Fruit fly (Drosophila melanogaster) whole organism, prepupa: ENCODE data around the gene CG5080.

Source experiments
- Blimp-1 ChIP-seq: fragments of 200-800 bp; sonication (Bioruptor generic); optimal IDR thresholded peaks from 3 replicates; lab custom pipeline; 2017; ENCODE audit warnings: missing biosample characterization, missing genetic modification characterization, mild to moderate bottlenecking, moderate library complexity, missing genetic modification reagents
- CG10631 ChIP-seq: fragments of 200-800 bp; sonication (Bioruptor generic); optimal IDR thresholded peaks from 2 replicates; lab custom pipeline; 2016; ENCODE audit warnings: missing biosample characterization, missing genetic modification characterization
- CG11294 ChIP-seq: fragments of 200-800 bp; sonication (Bioruptor generic); IDR thresholded peaks from 2 replicates; pipeline ENCODE4 v1.3.6; 2022; ENCODE audit warnings: missing biosample characterization, missing genetic modification characterization
- CG11762 ChIP-seq: fragments of 200-800 bp; sonication (Bioruptor generic); optimal IDR thresholded peaks from 3 replicates; lab custom pipeline; 2016; ENCODE audit warnings: missing biosample characterization, missing genetic modification characterization; ENCODE audit not compliant: insufficient read depth
- CG11902 ChIP-seq: fragments of 200-800 bp; sonication (Bioruptor generic); optimal IDR thresholded peaks from 3 replicates; lab custom pipeline; 2016; ENCODE audit warnings: missing biosample characterization, missing genetic modification characterization
- CG1621 ChIP-seq: fragments of 200-800 bp; sonication (Bioruptor generic); optimal IDR thresholded peaks from 3 replicates; lab custom pipeline; 2018; ENCODE audit warnings: missing biosample characterization, mild to moderate bottlenecking, missing genetic modification characterization
- CG16779 ChIP-seq: fragments of 200-800 bp; sonication (Bioruptor generic); optimal IDR thresholded peaks from 3 replicates; lab custom pipeline; 2017; ENCODE audit warnings: missing biosample characterization, mild to moderate bottlenecking, missing genetic modification characterization
- CG3032 ChIP-seq: fragments of 200-800 bp; optimal IDR thresholded peaks from 2 replicates; lab custom pipeline; 2019; ENCODE audit warnings: missing biosample characterization, mild to moderate bottlenecking, missing genetic modification characterization, moderate library complexity
- CG31627 ChIP-seq: fragments of 200-800 bp; sonication (Bioruptor generic); optimal IDR thresholded peaks from 3 replicates; lab custom pipeline; 2016; ENCODE audit warnings: missing biosample characterization, missing genetic modification characterization
- CG32006 ChIP-seq: fragments of 200-800 bp; sonication (Bioruptor generic); optimal IDR thresholded peaks from 3 replicates; lab custom pipeline; 2017; ENCODE audit warnings: missing biosample characterization, mild to moderate bottlenecking, missing genetic modification characterization
- CG34406 ChIP-seq: fragments of 200-800 bp; sonication (Bioruptor generic); optimal IDR thresholded peaks from 3 replicates; lab custom pipeline; 2016; ENCODE audit warnings: missing biosample characterization, missing genetic modification characterization
- CG3919 ChIP-seq: fragments of 200-800 bp; sonication (Bioruptor generic); optimal IDR thresholded peaks from 3 replicates; lab custom pipeline; 2016; ENCODE audit warnings: missing biosample characterization, missing genetic modification characterization
- CG4318 ChIP-seq: fragments of 200-800 bp; sonication (Bioruptor generic); optimal IDR thresholded peaks from 3 replicates; lab custom pipeline; 2017; ENCODE audit warnings: missing biosample characterization, mild to moderate bottlenecking, missing genetic modification characterization
- CG6163 ChIP-seq: fragments of 200-800 bp; sonication (Bioruptor generic); IDR thresholded peaks from 3 replicates; pipeline ENCODE4 v1.3.6; 2022; ENCODE audit warnings: missing biosample characterization, missing genetic modification characterization
- CG6276 ChIP-seq: fragments of 200-800 bp; sonication (Bioruptor generic); optimal IDR thresholded peaks from 2 replicates; lab custom pipeline; 2017; ENCODE audit warnings: missing biosample characterization, mild to moderate bottlenecking, missing genetic modification characterization
- CG6792 ChIP-seq: fragments of 200-800 bp; sonication (Bioruptor generic); optimal IDR thresholded peaks from 3 replicates; lab custom pipeline; 2016; ENCODE audit warnings: missing biosample characterization, missing genetic modification characterization
- CG6808 ChIP-seq: fragments of 200-800 bp; sonication (Bioruptor generic); optimal IDR thresholded peaks from 3 replicates; lab custom pipeline; 2017; ENCODE audit warnings: missing biosample characterization, missing genetic modification characterization, mild to moderate bottlenecking, moderate library complexity, missing genetic modification reagents
- CG6854 ChIP-seq: fragments of 200-800 bp; sonication (Bioruptor generic); optimal IDR thresholded peaks from 2 replicates; lab custom pipeline; 2017; ENCODE audit warnings: missing biosample characterization, mild to moderate bottlenecking, missing genetic modification characterization
- CG7368 ChIP-seq: fragments of 200-800 bp; sonication (Bioruptor generic); optimal IDR thresholded peaks from 3 replicates; lab custom pipeline; 2016; ENCODE audit warnings: missing biosample characterization, missing genetic modification characterization
- CG8119 ChIP-seq: fragments of 200-800 bp; sonication (Bioruptor generic); IDR thresholded peaks from 3 replicates; pipeline ENCODE4 v1.3.6; 2022; ENCODE audit warnings: missing biosample characterization, missing genetic modification characterization
- CG8319 ChIP-seq: fragments of 200-800 bp; sonication (Bioruptor generic); optimal IDR thresholded peaks from 3 replicates; lab custom pipeline; 2016; ENCODE audit warnings: missing biosample characterization, missing genetic modification characterization
- CG8632 ChIP-seq: fragments of 200-800 bp; sonication (Bioruptor generic); optimal IDR thresholded peaks from 3 replicates; lab custom pipeline; 2016; ENCODE audit warnings: missing biosample characterization, missing genetic modification characterization
- Eip75B ChIP-seq: fragments of 200-800 bp; sonication (Bioruptor generic); optimal IDR thresholded peaks from 3 replicates; lab custom pipeline; 2016; ENCODE audit warnings: missing biosample characterization, missing genetic modification characterization
- Eip78C ChIP-seq: fragments of 200-800 bp; sonication (Bioruptor generic); peaks from one replicate; lab custom pipeline; 2016; ENCODE audit warnings: missing biosample characterization, missing genetic modification characterization
- Ets21C ChIP-seq: fragments of 200-800 bp; sonication (Bioruptor generic); optimal IDR thresholded peaks from 3 replicates; lab custom pipeline; 2016; ENCODE audit warnings: missing biosample characterization, missing genetic modification characterization
- Ets96B ChIP-seq: fragments of 200-800 bp; optimal IDR thresholded peaks from 2 replicates; lab custom pipeline; 2019; ENCODE audit warnings: missing biosample characterization, mild to moderate bottlenecking, missing genetic modification characterization, moderate library complexity
- Gug ChIP-seq: fragments of 200-800 bp; sonication (Bioruptor generic); IDR thresholded peaks from 2 replicates; pipeline ENCODE4 v1.3.6; 2022; ENCODE audit warnings: missing biosample characterization, missing genetic modification characterization
- Hr38 ChIP-seq: sonication (Bioruptor generic); optimal IDR thresholded peaks from 2 replicates; lab custom pipeline; 2016; ENCODE audit warnings: missing biosample characterization, missing genetic modification characterization
- Hr4 ChIP-seq: fragments of 200-800 bp; sonication (Bioruptor generic); optimal IDR thresholded peaks from 3 replicates; lab custom pipeline; 2016; ENCODE audit warnings: missing biosample characterization, missing genetic modification characterization
- Lpt ChIP-seq: fragments of 200-800 bp; sonication (Bioruptor generic); optimal IDR thresholded peaks from 3 replicates; lab custom pipeline; 2016; ENCODE audit warnings: missing biosample characterization, missing genetic modification characterization
- Met ChIP-seq: fragments of 200-800 bp; sonication (Bioruptor generic); optimal IDR thresholded peaks from 3 replicates; lab custom pipeline; 2016; ENCODE audit warnings: missing biosample characterization, missing genetic modification characterization
- OdsH ChIP-seq: fragments of 200-800 bp; sonication (Bioruptor generic); optimal IDR thresholded peaks from 3 replicates; lab custom pipeline; 2016; ENCODE audit warnings: missing biosample characterization, missing genetic modification characterization
- Smox ChIP-seq: fragments of 200-800 bp; sonication (Bioruptor generic); optimal IDR thresholded peaks from 3 replicates; lab custom pipeline; 2016; ENCODE audit warnings: missing biosample characterization, missing genetic modification characterization
- Sox102F ChIP-seq: fragments of 200-800 bp; sonication (Bioruptor generic); optimal IDR thresholded peaks from 2 replicates; lab custom pipeline; 2016; ENCODE audit warnings: missing biosample characterization, mild to moderate bottlenecking, missing genetic modification characterization
- Sox14 ChIP-seq: fragments of 200-800 bp; sonication (Bioruptor generic); optimal IDR thresholded peaks from 3 replicates; lab custom pipeline; 2016; ENCODE audit warnings: missing biosample characterization, missing genetic modification characterization
- Sox15 ChIP-seq: fragments of 200-800 bp; sonication (Bioruptor generic); optimal IDR thresholded peaks from 3 replicates; lab custom pipeline; 2016; ENCODE audit warnings: missing biosample characterization, missing genetic modification characterization
- achi ChIP-seq: fragments of 200-800 bp; sonication (Bioruptor generic); optimal IDR thresholded peaks from 3 replicates; lab custom pipeline; 2016; ENCODE audit warnings: missing biosample characterization, missing genetic modification characterization
- acj6 ChIP-seq: fragments of 200-800 bp; sonication (Bioruptor generic); optimal IDR thresholded peaks from 3 replicates; lab custom pipeline; 2016; ENCODE audit warnings: missing biosample characterization, missing genetic modification characterization
- cyc ChIP-seq: fragments of 200-800 bp; sonication (Bioruptor generic); optimal IDR thresholded peaks from 3 replicates; lab custom pipeline; 2016; ENCODE audit warnings: missing biosample characterization, missing genetic modification characterization
- dac ChIP-seq: fragments of 200-800 bp; sonication (Bioruptor generic); optimal IDR thresholded peaks from 2 replicates; lab custom pipeline; 2017; ENCODE audit warnings: missing biosample characterization, mild to moderate bottlenecking, missing genetic modification characterization
- dsx ChIP-seq: fragments of 200-800 bp; optimal IDR thresholded peaks from 3 replicates; lab custom pipeline; 2019; ENCODE audit warnings: missing biosample characterization, mild to moderate bottlenecking, missing genetic modification characterization, moderate library complexity; ENCODE audit not compliant: poor library complexity, severe bottlenecking
- fd59A ChIP-seq: fragments of 200-800 bp; sonication (Bioruptor generic); optimal IDR thresholded peaks from 2 replicates; lab custom pipeline; 2017; ENCODE audit warnings: missing biosample characterization, mild to moderate bottlenecking, missing genetic modification characterization, missing genetic modification reagents
- fd85E ChIP-seq: fragments of 200-800 bp; sonication (Bioruptor generic); optimal IDR thresholded peaks from 3 replicates; lab custom pipeline; 2016; ENCODE audit warnings: missing biosample characterization, missing genetic modification characterization
- lz ChIP-seq: fragments of 200-800 bp; sonication (Bioruptor generic); optimal IDR thresholded peaks from 3 replicates; lab custom pipeline; 2016; ENCODE audit warnings: missing biosample characterization, missing genetic modification characterization
- net ChIP-seq: fragments of 200-800 bp; sonication (Bioruptor generic); optimal IDR thresholded peaks from 3 replicates; lab custom pipeline; 2016; ENCODE audit warnings: missing biosample characterization, missing genetic modification characterization
- pdm3 ChIP-seq: fragments of 200-800 bp; sonication (Bioruptor generic); optimal IDR thresholded peaks from 3 replicates; lab custom pipeline; 2016; ENCODE audit warnings: missing biosample characterization, missing genetic modification characterization
- salr ChIP-seq, 2 experiments: fragments of 200-800 bp; sonication (Bioruptor generic); optimal IDR thresholded peaks; 3 replicates each; lab custom pipeline; 2016 to 2018; ENCODE audit warnings: missing biosample characterization in 2 of 2, missing genetic modification characterization in 2 of 2, mild to moderate bottlenecking in 1 of 2
- spab ChIP-seq: fragments of 200-800 bp; sonication (Bioruptor generic); optimal IDR thresholded peaks from 2 replicates; lab custom pipeline; 2017; ENCODE audit warnings: missing biosample characterization, mild to moderate bottlenecking, missing genetic modification characterization, missing genetic modification reagents
- svp ChIP-seq: fragments of 200-800 bp; sonication (Bioruptor generic); peaks from one replicate; lab custom pipeline; 2016; ENCODE audit warnings: missing biosample characterization, missing genetic modification characterization
- topi ChIP-seq: fragments of 200-800 bp; sonication (Bioruptor generic); optimal IDR thresholded peaks from 3 replicates; lab custom pipeline; 2016; ENCODE audit warnings: missing biosample characterization, missing genetic modification characterization
- vri ChIP-seq: fragments of 200-800 bp; sonication (Bioruptor generic); optimal IDR thresholded peaks from 3 replicates; lab custom pipeline; 2016; ENCODE audit warnings: missing biosample characterization, mild to moderate bottlenecking, missing genetic modification characterization

Gene CG5080

dm6 chr2L:1185642-1186497 is 22.2 kb upstream of the CG5080 start, which contains the start of gene CG5001:
TSS of gene CG5001 (plus strand) at chr2L:1185757.
- TF ChIP-seq Blimp-1 (GFP tag; lab: Kevin White, UChicago), result no peak
- peak; percentile 81 for TF ChIP-seq lz (GFP tag; lab: Kevin White, UChicago)
- TF ChIP-seq CG8632 (GFP tag; lab: Kevin White, UChicago), result peak; percentile 70
- TF ChIP-seq CG3919, result peak; percentile 83
- TF ChIP-seq topi (GFP tag; lab: Kevin White, UChicago), result no peak
- TF ChIP-seq acj6, result no peak
- TF ChIP-seq Met (GFP tag; lab: Kevin White, UChicago), result no peak
- peak; percentile 88 for TF ChIP-seq CG8119
- no peak for TF ChIP-seq CG11762 (GFP tag; lab: Kevin White, UChicago)
- peak; percentile 1 for TF ChIP-seq CG6854 (GFP tag; lab: Kevin White, UChicago)
- peak; percentile 65 for TF ChIP-seq spab
- TF ChIP-seq Sox102F (GFP tag; lab: Kevin White, UChicago), result no peak
- TF ChIP-seq Eip78C (GFP tag; lab: Kevin White, UChicago), result peak; percentile 95
- TF ChIP-seq CG8319 (GFP tag; lab: Kevin White, UChicago), result peak; percentile 49
- no peak for TF ChIP-seq Hr38 (GFP tag; lab: Kevin White, UChicago)
- TF ChIP-seq Ets21C, result no peak
- peak; percentile 44 for TF ChIP-seq CG1621 (tag; lab: Kevin White, UChicago)
- TF ChIP-seq CG6276, result peak; percentile 71
- peak; percentile 83 for TF ChIP-seq net (GFP tag; lab: Kevin White, UChicago)
- TF ChIP-seq Smox, result no peak
- no peak for TF ChIP-seq vri (GFP tag; lab: Kevin White, UChicago)
- no peak for TF ChIP-seq OdsH (GFP tag; lab: Kevin White, UChicago)
- peak; percentile 42 for TF ChIP-seq CG11902 (GFP tag; lab: Kevin White, UChicago)
- TF ChIP-seq CG6792 (GFP tag; lab: Kevin White, UChicago), result peak; percentile 74
- peak; percentile 72 for TF ChIP-seq achi
- no peak for TF ChIP-seq CG6808 (GFP tag; lab: Kevin White, UChicago)
- TF ChIP-seq cyc (GFP tag; lab: Kevin White, UChicago), result peak; percentile 76
- no peak for TF ChIP-seq CG34406
- no peak for TF ChIP-seq pdm3 (GFP tag; lab: Kevin White, UChicago)
- no peak for TF ChIP-seq Sox14 (GFP tag; lab: Kevin White, UChicago)
- peak; percentile 83 for TF ChIP-seq CG11294
- peak; percentile 87 for TF ChIP-seq CG6163 (GFP tag; lab: Robert Waterston, UW)
- peak; percentile 92 for TF ChIP-seq svp (GFP tag; lab: Kevin White, UChicago)
- peak; percentile 81 for TF ChIP-seq Ets96B (tag; lab: Kevin White, UChicago)
- no peak for TF ChIP-seq CG10631 (GFP tag; lab: Kevin White, UChicago)
- peak; percentile 69 for TF ChIP-seq CG31627
- peak; percentile 22 for TF ChIP-seq dac (GFP tag; lab: Kevin White, UChicago)
- peak; percentile 76 for TF ChIP-seq dsx (GFP tag; lab: Kevin White, UChicago)
- peak; percentile 45 for TF ChIP-seq Sox15 (GFP tag; lab: Kevin White, UChicago)
- no peak for TF ChIP-seq fd85E (GFP tag; lab: Kevin White, UChicago)
- peak; percentile 84 for TF ChIP-seq CG3032 (tag; lab: Kevin White, UChicago)
- peak; percentile 20 for TF ChIP-seq fd59A (GFP tag; lab: Kevin White, UChicago)
- TF ChIP-seq Eip75B (GFP tag; lab: Kevin White, UChicago), result no peak
- peak in 1 of 2 experiments; percentile 6 for TF ChIP-seq salr (GFP tag; optimal IDR thresholded peaks at IDR 0.05; lab: Kevin White, UChicago)
- TF ChIP-seq CG32006 (GFP tag; lab: Kevin White, UChicago), result peak; percentile 75
- no peak for TF ChIP-seq Hr4
- TF ChIP-seq CG16779 (tag; lab: Kevin White, UChicago), result peak; percentile 66
- TF ChIP-seq CG4318, result no peak
- peak; percentile 3 for TF ChIP-seq CG7368 (GFP tag; lab: Kevin White, UChicago)
- peak; percentile 65 for TF ChIP-seq Lpt (GFP tag; lab: Kevin White, UChicago)
- peak; percentile 76 for TF ChIP-seq Gug
